Worm (Caenorhabditis elegans) whole organism, early embryonic: Measurements from ENCODE around the gene B0024.15.

Experiments used
- F13C5.2 ChIP-seq: sonication (generic microtip); optimal IDR thresholded peaks from 2 replicates; lab custom pipeline; 2017; ENCODE audit warnings: mild to moderate bottlenecking, missing genetic modification characterization, inconsistent platforms, missing compliant biosample characterization
- ama-1 ChIP-seq: fragments of 150-350 bp; optimal IDR thresholded peaks from 2 replicates; lab custom pipeline; 2014
- ceh-13 ChIP-seq: fragments of 200-800 bp; sonication (Bioruptor generic); optimal IDR thresholded peaks from 2 replicates; lab custom pipeline; 2018; ENCODE audit warnings: mild to moderate bottlenecking, missing genetic modification characterization, missing compliant biosample characterization
- flt-1 ChIP-seq: fragments of 200-800 bp; sonication (Bioruptor generic); IDR thresholded peaks from 2 replicates; pipeline ENCODE4 v1.3.6; 2022; ENCODE audit warnings: missing genetic modification characterization, missing compliant biosample characterization
- hmg-4 ChIP-seq: fragments of 200-800 bp; sonication (Bioruptor generic); optimal IDR thresholded peaks from 2 replicates; lab custom pipeline; 2018; ENCODE audit warnings: mild to moderate bottlenecking, missing genetic modification characterization, missing compliant biosample characterization
- scrt-1 ChIP-seq: fragments of 200-800 bp; sonication (Bioruptor generic); IDR thresholded peaks from 2 replicates; pipeline ENCODE4 v1.3.6; 2022; ENCODE audit warnings: missing genetic modification characterization, missing compliant biosample characterization
- tra-4 ChIP-seq: sonication (generic microtip); optimal IDR thresholded peaks from 2 replicates; lab custom pipeline; 2017; ENCODE audit warnings: missing genetic modification characterization, missing compliant biosample characterization

DNA sequence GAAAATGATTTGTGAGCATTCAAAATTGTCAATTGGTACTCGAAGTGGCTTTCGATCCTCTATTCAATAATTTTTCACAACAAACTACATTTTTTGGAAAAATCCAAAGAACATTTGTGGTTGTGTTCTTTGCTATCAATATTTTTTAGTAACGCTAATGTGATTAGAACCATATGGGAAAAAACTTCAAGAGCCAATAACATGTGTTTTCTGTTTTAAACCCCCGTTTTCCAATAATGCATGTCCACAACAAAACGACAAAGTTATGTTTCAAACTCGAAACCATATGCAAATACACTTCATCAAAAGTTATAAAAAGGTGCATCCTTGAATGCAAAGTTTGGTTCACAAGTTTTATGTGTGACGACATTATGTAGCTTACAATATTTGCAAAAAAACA, 4.0 kb upstream of the B0024.15 start:
- TF ChIP-seq ama-1 (lab: Kevin White, UChicago) = no peak
- no peak for TF ChIP-seq F13C5.2 (tag; lab: Kevin White, UChicago)
- no peak for TF ChIP-seq flt-1 (GFP tag; lab: Robert Waterston, UW)
- no peak for TF ChIP-seq ceh-13 (GFP tag; lab: Kevin White, UChicago)
- TF ChIP-seq scrt-1 (GFP tag; lab: Robert Waterston, UW) = no peak
- no peak for TF ChIP-seq hmg-4 (GFP tag; lab: Kevin White, UChicago)
- TF ChIP-seq tra-4 (tag; lab: Kevin White, UChicago) = no peak
